Fruit fly (Drosophila melanogaster): ENCODE results near the gene Vps2.
A peak's percentile ranks its signal among the peaks of the same experiment; 100 is the strongest.

Vps2 gene

DNA sequence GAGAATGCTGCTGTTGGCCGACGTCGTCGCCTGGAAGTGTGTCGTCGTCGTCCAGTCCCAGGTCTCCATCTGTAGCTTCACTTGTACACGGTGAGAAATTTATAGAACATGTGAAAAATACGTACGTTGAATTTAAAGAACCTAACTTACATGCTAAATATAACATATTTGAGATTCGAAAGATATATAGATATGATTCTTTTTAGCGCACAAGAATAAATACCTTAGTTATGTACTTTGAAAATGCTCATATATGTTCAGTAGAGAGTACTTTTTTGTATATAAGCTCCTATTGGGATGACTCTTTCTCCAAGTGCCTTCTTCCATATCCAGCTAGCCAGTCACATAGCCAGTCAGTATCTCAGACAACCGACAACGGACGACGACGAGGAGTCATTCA lies 22.6 kb downstream of the Vps2 start:
- TF ChIP-seq fd96Ca (GFP tag; IDR thresholded peaks at IDR 0.05) (no peak), CG17806 (tag; optimal IDR thresholded peaks at IDR 0.05) (peak; percentile 40), CG8301 (tag; optimal IDR thresholded peaks at IDR 0.05) (peak; percentile 50), CG9948 (tag; optimal IDR thresholded peaks at IDR 0.05) (peak; percentile 50), Pif1B (GFP tag; optimal IDR thresholded peaks at IDR 0.05) (peak; percentile 2), CG32121 (GFP tag; IDR thresholded peaks at IDR 0.05) (no peak), CG14655 (GFP tag; optimal IDR thresholded peaks at IDR 0.05) (peak; percentile 35), gl (tag; optimal IDR thresholded peaks at IDR 0.05) (no peak), D1 (tag; optimal IDR thresholded peaks at IDR 0.05) (no peak), rn (GFP tag; IDR thresholded peaks at IDR 0.05) (no peak), CG12605 (GFP tag; IDR thresholded peaks at IDR 0.05) (no peak), CG34367 (tag; optimal IDR thresholded peaks at IDR 0.05) (no peak), Snoo (tag; optimal IDR thresholded peaks at IDR 0.05) (no peak), CG13204 (GFP tag; optimal IDR thresholded peaks at IDR 0.05) (no peak), CG10348 (GFP tag; IDR thresholded peaks at IDR 0.05) (no peak), Ets98B (GFP tag; IDR thresholded peaks at IDR 0.05) (no peak), EcR (GFP tag; optimal IDR thresholded peaks at IDR 0.05) (no peak), CG15710 (tag; optimal IDR thresholded peaks at IDR 0.05) (peak; percentile 19), CG8159 (tag; optimal IDR thresholded peaks at IDR 0.05) (peak; percentile 67), Pif1A (GFP tag; optimal IDR thresholded peaks at IDR 0.05) (no peak)

DNA sequence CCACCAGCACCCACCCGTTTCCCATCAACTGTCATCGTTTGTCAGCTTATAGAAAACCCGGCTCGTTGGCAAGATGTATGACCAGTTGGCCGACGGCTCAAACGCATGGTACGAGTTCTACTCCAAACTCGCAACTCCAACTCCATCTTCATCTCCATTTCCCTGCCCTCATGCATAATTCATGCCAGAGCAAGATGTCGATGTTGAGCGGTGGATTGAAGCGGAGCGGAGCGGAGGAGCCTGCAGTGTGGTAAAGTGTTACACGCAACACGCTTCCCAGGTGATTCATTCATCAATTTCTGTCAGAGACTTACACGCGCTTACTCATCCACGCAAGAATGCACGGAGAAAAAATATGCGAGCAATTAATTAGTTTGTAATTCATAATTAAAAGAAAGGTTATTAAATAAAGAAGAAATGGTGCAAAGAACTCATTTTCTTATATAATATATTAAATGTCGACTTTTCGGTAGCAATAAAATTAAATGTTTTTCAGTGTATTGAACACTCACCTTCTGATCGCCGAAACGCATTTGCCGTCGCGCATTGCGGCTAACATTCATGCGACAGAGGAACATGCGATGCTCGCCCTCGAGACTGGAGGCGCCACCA lies 28.9 kb downstream of the Vps2 start:
- TF ChIP-seq CG15710 (tag; optimal IDR thresholded peaks at IDR 0.05), result peak; percentile 79
- TF ChIP-seq fd96Ca (GFP tag; IDR thresholded peaks at IDR 0.05), result 0 out of 3 replicates have a peak, but pooled peaks have one; percentile 46
- TF ChIP-seq CG34367 (tag; optimal IDR thresholded peaks at IDR 0.05), result peak; percentile 68
- TF ChIP-seq CG17806 (tag; optimal IDR thresholded peaks at IDR 0.05), result peak; percentile 78
- TF ChIP-seq CG9948 (tag; optimal IDR thresholded peaks at IDR 0.05), result peak; percentile 78
- TF ChIP-seq EcR (GFP tag; optimal IDR thresholded peaks at IDR 0.05), result no peak
- peak; percentile 44; the same call in 1 of the 2 replicates for TF ChIP-seq rn (GFP tag; IDR thresholded peaks at IDR 0.05)
- TF ChIP-seq CG14655 (GFP tag; optimal IDR thresholded peaks at IDR 0.05), result peak; percentile 78
- TF ChIP-seq Pif1A (GFP tag; optimal IDR thresholded peaks at IDR 0.05), result peak; percentile 74
- TF ChIP-seq CG12605 (GFP tag; IDR thresholded peaks at IDR 0.05), result peak; percentile 65; the same call in 1 of the 2 replicates
- TF ChIP-seq CG4496 (GFP tag; IDR thresholded peaks at IDR 0.05), result peak; percentile 64; the same call in 2 of the 3 replicates
- TF ChIP-seq CG32121 (GFP tag; IDR thresholded peaks at IDR 0.05), result peak; percentile 50; the same call in 1 of the 2 replicates
- TF ChIP-seq D1 (tag; optimal IDR thresholded peaks at IDR 0.05), result no peak
- peak; percentile 50 for TF ChIP-seq gl (tag; optimal IDR thresholded peaks at IDR 0.05)
- TF ChIP-seq Pif1B (GFP tag; optimal IDR thresholded peaks at IDR 0.05), result peak; percentile 66
- TF ChIP-seq CG13204 (GFP tag; optimal IDR thresholded peaks at IDR 0.05), result peak; percentile 34
- peak; percentile 70 for TF ChIP-seq Ets98B (GFP tag; IDR thresholded peaks at IDR 0.05)
- TF ChIP-seq Snoo (tag; optimal IDR thresholded peaks at IDR 0.05), result peak; percentile 77
- TF ChIP-seq CG8159 (tag; optimal IDR thresholded peaks at IDR 0.05), result peak; percentile 83
- TF ChIP-seq CG8301 (tag; optimal IDR thresholded peaks at IDR 0.05), result peak; percentile 74
- no peak for TF ChIP-seq CG10348 (GFP tag; IDR thresholded peaks at IDR 0.05)

DNA sequence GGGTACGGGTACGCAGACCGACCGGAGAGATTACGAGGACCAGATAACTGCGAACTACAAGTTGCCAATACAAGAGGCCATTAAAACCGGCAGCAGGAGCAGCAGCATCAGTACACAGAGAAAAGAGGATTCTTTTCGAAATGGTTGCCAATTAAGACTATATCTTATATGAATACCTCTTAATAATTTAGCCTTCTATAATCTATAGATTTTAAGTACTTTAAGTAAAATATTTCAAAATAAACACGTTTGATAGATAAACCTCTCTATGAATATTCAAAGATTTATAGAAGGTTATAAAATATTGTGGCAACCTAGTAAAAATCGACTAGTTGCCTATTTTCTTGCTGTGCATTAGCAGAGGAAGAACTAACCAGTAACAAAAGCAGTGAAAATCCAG lies 42.9 kb downstream of the Vps2 start:
- peak; percentile 4 for TF ChIP-seq CG14655 (GFP tag; optimal IDR thresholded peaks at IDR 0.05)
- TF ChIP-seq CG34367 (tag; optimal IDR thresholded peaks at IDR 0.05), result no peak
- no peak for TF ChIP-seq CG32121 (GFP tag; IDR thresholded peaks at IDR 0.05)
- peak; percentile 1 for TF ChIP-seq CG8159 (tag; optimal IDR thresholded peaks at IDR 0.05)
- no peak for TF ChIP-seq CG13204 (GFP tag; optimal IDR thresholded peaks at IDR 0.05)

DNA sequence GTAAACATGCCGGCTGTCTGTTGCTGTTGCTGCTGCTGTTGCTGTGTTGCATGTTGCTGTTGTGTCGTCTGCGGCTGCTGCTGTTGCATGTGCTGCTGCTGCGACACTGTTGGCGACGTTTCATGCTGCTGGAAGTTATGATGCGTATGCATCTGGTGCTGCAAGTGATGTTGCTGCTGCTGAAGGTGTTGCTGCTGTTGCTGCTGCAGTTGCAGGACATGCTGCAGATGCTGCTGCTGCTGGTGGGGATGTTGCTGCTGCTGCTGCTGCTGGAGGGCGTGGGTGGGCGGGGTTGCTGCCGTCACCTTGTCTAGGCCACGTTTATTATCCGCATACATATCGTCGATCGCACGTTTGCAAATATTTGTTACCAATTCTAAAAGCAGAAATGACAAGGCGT lies 43.6 kb downstream of the Vps2 start:
- TF ChIP-seq Ets98B (GFP tag; IDR thresholded peaks at IDR 0.05) (no peak), fd96Ca (GFP tag; IDR thresholded peaks at IDR 0.05) (no peak), CG17806 (tag; optimal IDR thresholded peaks at IDR 0.05) (no peak), Pif1B (GFP tag; optimal IDR thresholded peaks at IDR 0.05) (no peak)

DNA sequence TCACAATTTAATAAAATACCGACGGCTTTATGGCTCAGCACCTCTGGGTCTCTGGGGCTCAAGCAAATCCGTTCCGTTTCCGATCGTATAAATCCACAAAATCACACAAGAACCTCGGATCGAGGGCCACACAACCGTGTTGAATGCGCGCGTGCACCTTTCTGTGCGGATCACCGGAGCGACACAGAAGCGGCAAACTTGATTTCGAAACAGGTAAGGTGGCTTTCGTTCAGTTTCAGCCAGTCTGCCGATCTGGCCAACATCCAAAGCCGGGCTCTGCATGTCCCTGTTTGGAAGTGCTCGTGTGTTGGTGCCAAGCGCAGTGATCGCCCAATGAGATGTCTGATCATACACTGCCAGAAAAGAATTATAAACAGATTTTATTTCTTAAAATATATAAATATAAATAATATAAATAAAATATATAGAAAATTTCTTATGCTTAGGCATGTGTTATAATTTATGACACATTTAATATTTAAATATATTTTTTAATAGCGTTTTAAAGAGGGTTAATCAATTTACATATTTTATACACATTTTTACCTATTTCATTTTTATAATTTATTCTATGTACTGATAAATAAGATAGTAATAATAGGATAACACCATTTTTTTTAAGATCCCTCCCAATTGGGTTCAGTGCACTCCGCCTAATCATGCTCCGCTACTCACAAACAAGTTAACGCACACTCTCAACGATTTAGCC lies 46.0 kb downstream of the Vps2 start, which contains the start of gene dysf:
Gene dysf, minus strand, starts transcription at position 210 of the 709 bp plus-strand sequence.
- TF ChIP-seq CG12605 (GFP tag; IDR thresholded peaks at IDR 0.05), result no peak
- TF ChIP-seq EcR (GFP tag; optimal IDR thresholded peaks at IDR 0.05), result no peak
- peak; percentile 48 for TF ChIP-seq D1 (tag; optimal IDR thresholded peaks at IDR 0.05)
- TF ChIP-seq CG34367 (tag; optimal IDR thresholded peaks at IDR 0.05), result peak; percentile 70
- TF ChIP-seq gl (tag; optimal IDR thresholded peaks at IDR 0.05), result no peak
- no peak for TF ChIP-seq Ets98B (GFP tag; IDR thresholded peaks at IDR 0.05)
- peak; percentile 45 for TF ChIP-seq CG32121 (GFP tag; IDR thresholded peaks at IDR 0.05)
- TF ChIP-seq CG13204 (GFP tag; optimal IDR thresholded peaks at IDR 0.05), result peak; percentile 51
- peak; percentile 91 for TF ChIP-seq CG8159 (tag; optimal IDR thresholded peaks at IDR 0.05)
- peak; percentile 54 for TF ChIP-seq CG8301 (tag; optimal IDR thresholded peaks at IDR 0.05)
- TF ChIP-seq Pif1B (GFP tag; optimal IDR thresholded peaks at IDR 0.05), result peak; percentile 54
- TF ChIP-seq Snoo (tag; optimal IDR thresholded peaks at IDR 0.05), result peak; percentile 73
- TF ChIP-seq CG9948 (tag; optimal IDR thresholded peaks at IDR 0.05), result peak; percentile 78
- TF ChIP-seq CG10348 (GFP tag; IDR thresholded peaks at IDR 0.05), result no peak
- no peak; the same call in 1 of the 2 replicates for TF ChIP-seq rn (GFP tag; IDR thresholded peaks at IDR 0.05)
- peak; percentile 9; the same call in 1 of the 3 replicates for TF ChIP-seq fd96Ca (GFP tag; IDR thresholded peaks at IDR 0.05)
- TF ChIP-seq CG14655 (GFP tag; optimal IDR thresholded peaks at IDR 0.05), result peak; percentile 83
- TF ChIP-seq CG17806 (tag; optimal IDR thresholded peaks at IDR 0.05), result peak; percentile 64
- TF ChIP-seq CG15710 (tag; optimal IDR thresholded peaks at IDR 0.05), result peak; percentile 85
- TF ChIP-seq Pif1A (GFP tag; optimal IDR thresholded peaks at IDR 0.05), result peak; percentile 24
- no peak for TF ChIP-seq CG4496 (GFP tag; IDR thresholded peaks at IDR 0.05)

Data from whole organism, pupa.